Fruit fly (Drosophila melanogaster) whole organism, embryonic: ENCODE data around the gene CG13024.

ENCODE experiments used
- BtbVII ChIP-seq: fragments of 200-800 bp; sonication (Bioruptor generic); optimal IDR thresholded peaks from 3 replicates; lab custom pipeline; 2017; ENCODE audit warnings: missing biosample characterization, mild to moderate bottlenecking, missing genetic modification characterization
- Bteb2 ChIP-seq: fragments of 200-800 bp; sonication (Bioruptor generic); optimal IDR thresholded peaks from 2 replicates; lab custom pipeline; 2016; ENCODE audit warnings: missing biosample characterization, missing genetic modification characterization
- CG10267 ChIP-seq: fragments of 200-800 bp; sonication (Bioruptor generic); optimal IDR thresholded peaks from 2 replicates; lab custom pipeline; 2018; ENCODE audit warnings: missing biosample characterization, mild to moderate bottlenecking, missing genetic modification characterization, moderate library complexity
- CG11456 ChIP-seq: fragments of 200-800 bp; sonication (Bioruptor generic); IDR thresholded peaks from 3 replicates; pipeline ENCODE4 v1.3.6; 2022; ENCODE audit warnings: missing biosample characterization, missing genetic modification characterization
- CG12391 ChIP-seq: fragments of 200-800 bp; sonication (Bioruptor generic); optimal IDR thresholded peaks from 3 replicates; lab custom pipeline; 2018; ENCODE audit warnings: missing biosample characterization, mild to moderate bottlenecking, missing genetic modification characterization, moderate library complexity
- CG13287 ChIP-seq: fragments of 200-800 bp; sonication (Bioruptor generic); IDR thresholded peaks from 2 replicates; pipeline ENCODE4 v1.3.6; 2022; ENCODE audit warnings: missing biosample characterization, missing genetic modification characterization; ENCODE audit not compliant: partially characterized antibody
- CG14050 ChIP-seq: fragments of 200-800 bp; sonication (Bioruptor generic); IDR thresholded peaks from 3 replicates; pipeline ENCODE4 v1.3.6; 2022; ENCODE audit warnings: missing biosample characterization, missing genetic modification characterization
- CG14860 ChIP-seq: fragments of 200-800 bp; sonication (Bioruptor generic); IDR thresholded peaks from 3 replicates; pipeline ENCODE4 v1.3.6; 2022; ENCODE audit warnings: missing biosample characterization, missing genetic modification characterization; ENCODE audit not compliant: partially characterized antibody
- CG15696 ChIP-seq: fragments of 200-800 bp; sonication (Bioruptor generic); optimal IDR thresholded peaks from 2 replicates; lab custom pipeline; 2019; ENCODE audit warnings: missing biosample characterization, mild to moderate bottlenecking, missing genetic modification characterization, moderate library complexity
- CG1603 ChIP-seq: fragments of 200-800 bp; sonication (Bioruptor generic); optimal IDR thresholded peaks from 2 replicates; lab custom pipeline; 2019; ENCODE audit warnings: missing biosample characterization, mild to moderate bottlenecking, missing genetic modification characterization, moderate library complexity
- CG17361 ChIP-seq: fragments of 200-800 bp; sonication (Bioruptor generic); IDR thresholded peaks from 3 replicates; pipeline ENCODE4 v1.3.6; 2022; ENCODE audit warnings: missing biosample characterization, missing genetic modification characterization
- CG17912 ChIP-seq: fragments of 200-800 bp; sonication (Bioruptor generic); optimal IDR thresholded peaks from 2 replicates; lab custom pipeline; 2018; ENCODE audit warnings: missing biosample characterization, mild to moderate bottlenecking, missing genetic modification characterization
- CG2678 ChIP-seq: fragments of 200-800 bp; sonication (Bioruptor generic); optimal IDR thresholded peaks from 3 replicates; lab custom pipeline; 2019; ENCODE audit warnings: missing biosample characterization, mild to moderate bottlenecking, missing genetic modification characterization, moderate library complexity
- CG31224 ChIP-seq: fragments of 200-800 bp; sonication (Bioruptor generic); IDR thresholded peaks from 2 replicates; pipeline ENCODE4 v1.3.6; 2022; ENCODE audit warnings: missing biosample characterization, missing genetic modification characterization
- CG3847 ChIP-seq: fragments of 200-800 bp; sonication (Bioruptor generic); IDR thresholded peaks from 2 replicates; pipeline ENCODE4 v1.3.6; 2022; ENCODE audit warnings: missing biosample characterization, missing genetic modification characterization
- CG4328 ChIP-seq: fragments of 200-800 bp; sonication (Bioruptor generic); optimal IDR thresholded peaks from 3 replicates; lab custom pipeline; 2017; ENCODE audit warnings: missing biosample characterization, missing genetic modification reagents, missing genetic modification characterization
- CG4617 ChIP-seq: fragments of 200-800 bp; sonication (Bioruptor generic); optimal IDR thresholded peaks from 3 replicates; lab custom pipeline; 2016; ENCODE audit warnings: missing biosample characterization, missing genetic modification characterization, borderline replicate concordance
- CG6689 ChIP-seq: fragments of 200-800 bp; sonication (Bioruptor generic); IDR thresholded peaks from 2 replicates; pipeline ENCODE4 v1.3.6; 2022; ENCODE audit warnings: missing biosample characterization, missing genetic modification characterization
- CG9437 ChIP-seq: fragments of 200-800 bp; sonication (Bioruptor generic); optimal IDR thresholded peaks from 2 replicates; lab custom pipeline; 2018; ENCODE audit warnings: missing biosample characterization, mild to moderate bottlenecking, missing genetic modification characterization
- CrebB ChIP-seq: fragments of 200-800 bp; sonication (Bioruptor generic); optimal IDR thresholded peaks from 3 replicates; lab custom pipeline; 2018; ENCODE audit warnings: missing biosample characterization, mild to moderate bottlenecking, missing genetic modification characterization
- H15 ChIP-seq: fragments of 200-800 bp; sonication (Bioruptor generic); IDR thresholded peaks from 3 replicates; pipeline ENCODE4 v1.3.6; 2022; ENCODE audit warnings: missing biosample characterization, missing genetic modification characterization
- Hand ChIP-seq: fragments of 200-800 bp; sonication (Bioruptor generic); optimal IDR thresholded peaks from 2 replicates; lab custom pipeline; 2017; ENCODE audit warnings: mild to moderate bottlenecking, missing biosample characterization, missing genetic modification reagents, missing genetic modification characterization
- Jarid2 ChIP-seq: fragments of 200-800 bp; sonication (Bioruptor generic); optimal IDR thresholded peaks from 3 replicates; lab custom pipeline; 2017; ENCODE audit warnings: mild to moderate bottlenecking, missing biosample characterization, missing genetic modification reagents, missing genetic modification characterization
- MBD-R2 ChIP-seq: fragments of 200-800 bp; sonication (Bioruptor generic); IDR thresholded peaks from 2 replicates; pipeline ENCODE4 v1.3.6; 2022; ENCODE audit warnings: missing biosample characterization, missing genetic modification characterization
- Med ChIP-seq: fragments of 200-800 bp; sonication (Bioruptor generic); peaks from one replicate; lab custom pipeline; 2016; ENCODE audit warnings: missing biosample characterization, missing genetic modification characterization, mild to moderate bottlenecking, inconsistent platforms, moderate library complexity
- Myb ChIP-seq: fragments of 200-800 bp; sonication (Bioruptor generic); optimal IDR thresholded peaks from 2 replicates; lab custom pipeline; 2016; ENCODE audit warnings: missing biosample characterization, missing genetic modification characterization
- Oaz ChIP-seq: fragments of 200-800 bp; sonication (Bioruptor generic); IDR thresholded peaks from 2 replicates; pipeline ENCODE4 v1.3.6; 2022; ENCODE audit warnings: missing biosample characterization, missing genetic modification characterization
- Rfx ChIP-seq: fragments of 200-800 bp; sonication (Bioruptor generic); IDR thresholded peaks from 2 replicates; pipeline ENCODE4 v1.3.6; 2022; ENCODE audit warnings: missing biosample characterization, missing genetic modification characterization
- Sry-β ChIP-seq: fragments of 200-800 bp; sonication (Bioruptor generic); optimal IDR thresholded peaks from 2 replicates; lab custom pipeline; 2018; ENCODE audit warnings: missing biosample characterization, mild to moderate bottlenecking, missing genetic modification characterization, moderate library complexity
- TFAM ChIP-seq: fragments of 200-800 bp; sonication (Bioruptor generic); optimal IDR thresholded peaks from 2 replicates; lab custom pipeline; 2017; ENCODE audit warnings: missing biosample characterization, missing genetic modification characterization, inconsistent platforms
- Xbp1 ChIP-seq: fragments of 200-800 bp; sonication (Bioruptor generic); optimal IDR thresholded peaks from 3 replicates; lab custom pipeline; 2016; ENCODE audit warnings: missing biosample characterization, mild to moderate bottlenecking, missing genetic modification characterization
- YL-1 ChIP-seq: fragments of 200-800 bp; sonication (Bioruptor generic); optimal IDR thresholded peaks from 3 replicates; lab custom pipeline; 2017; ENCODE audit warnings: missing biosample characterization, mild to moderate bottlenecking, missing genetic modification characterization
- ab ChIP-seq: fragments of 200-800 bp; sonication (Bioruptor generic); optimal IDR thresholded peaks from 2 replicates; lab custom pipeline; 2016; ENCODE audit warnings: missing biosample characterization, missing genetic modification characterization
- az2 ChIP-seq: fragments of 200-800 bp; sonication (Bioruptor generic); optimal IDR thresholded peaks from 3 replicates; lab custom pipeline; 2016; ENCODE audit warnings: missing biosample characterization, missing genetic modification characterization
- br ChIP-seq: fragments of >200 bp; optimal IDR thresholded peaks from 2 replicates; lab custom pipeline; 2017
- btn ChIP-seq: fragments of 200-800 bp; sonication (Bioruptor generic); optimal IDR thresholded peaks from 2 replicates; lab custom pipeline; 2016; ENCODE audit warnings: missing biosample characterization, missing genetic modification characterization
- crp ChIP-seq, 2 experiments: fragments of 200-800 bp; sonication (Bioruptor generic); optimal IDR thresholded peaks; 2 replicates in 1 of 2; 3 replicates in 1 of 2; lab custom pipeline; 2017; ENCODE audit warnings: missing biosample characterization in 2 of 2, missing genetic modification characterization in 2 of 2, mild to moderate bottlenecking in 1 of 2, moderate library complexity in 1 of 2
- dm ChIP-seq: fragments of 200-800 bp; sonication (Bioruptor generic); optimal IDR thresholded peaks from 3 replicates; lab custom pipeline; 2016; ENCODE audit warnings: missing biosample characterization, missing genetic modification characterization
- gfzf ChIP-seq: fragments of 200-800 bp; sonication (Bioruptor generic); optimal IDR thresholded peaks from 2 replicates; lab custom pipeline; 2016; ENCODE audit warnings: missing biosample characterization, mild to moderate bottlenecking, missing genetic modification characterization, moderate library complexity
- grn ChIP-seq: fragments of 200-800 bp; sonication (Bioruptor generic); optimal IDR thresholded peaks from 3 replicates; lab custom pipeline; 2017; ENCODE audit warnings: missing biosample characterization, missing genetic modification characterization
- maf-S ChIP-seq: fragments of 200-800 bp; sonication (Bioruptor generic); optimal IDR thresholded peaks from 2 replicates; lab custom pipeline; 2016; ENCODE audit warnings: missing biosample characterization, missing genetic modification characterization
- mld ChIP-seq: fragments of 200-800 bp; sonication (Bioruptor generic); IDR thresholded peaks from 3 replicates; pipeline ENCODE4 v1.3.6; 2022; ENCODE audit warnings: missing biosample characterization, missing genetic modification characterization; ENCODE audit not compliant: partially characterized antibody
- nerfin-2 ChIP-seq: fragments of 200-800 bp; sonication (Bioruptor generic); IDR thresholded peaks from 2 replicates; pipeline ENCODE4 v1.3.6; 2022; ENCODE audit warnings: missing biosample characterization, missing genetic modification characterization; ENCODE audit not compliant: partially characterized antibody
- pho ChIP-seq: fragments of 200-800 bp; sonication (Bioruptor generic); optimal IDR thresholded peaks from 2 replicates; lab custom pipeline; 2016; ENCODE audit warnings: missing biosample characterization, missing genetic modification characterization
- psq ChIP-seq: fragments of 200-800 bp; sonication (Bioruptor generic); optimal IDR thresholded peaks from 2 replicates; lab custom pipeline; 2017; ENCODE audit warnings: missing biosample characterization, missing genetic modification characterization
- pzg ChIP-seq: fragments of 200-800 bp; sonication (Bioruptor generic); optimal IDR thresholded peaks from 3 replicates; lab custom pipeline; 2018; ENCODE audit warnings: missing biosample characterization, mild to moderate bottlenecking, missing genetic modification characterization, moderate library complexity
- row ChIP-seq: fragments of 200-800 bp; sonication (Bioruptor generic); IDR thresholded peaks from 3 replicates; pipeline ENCODE4 v1.3.6; 2022; ENCODE audit warnings: missing biosample characterization, missing genetic modification characterization
- sd ChIP-seq: fragments of 200-800 bp; sonication (Bioruptor generic); optimal IDR thresholded peaks from 3 replicates; lab custom pipeline; 2018; ENCODE audit warnings: missing biosample characterization, mild to moderate bottlenecking, missing genetic modification characterization, moderate library complexity
- stc ChIP-seq: fragments of 200-800 bp; sonication (Bioruptor generic); IDR thresholded peaks from 2 replicates; pipeline ENCODE4 v1.3.6; 2022; ENCODE audit warnings: missing biosample characterization, missing genetic modification characterization
- tgo ChIP-seq: fragments of 200-800 bp; sonication (Bioruptor generic); IDR thresholded peaks from 3 replicates; pipeline ENCODE4 v1.3.6; 2022; ENCODE audit warnings: missing biosample characterization, missing genetic modification characterization
- vfl ChIP-seq: fragments of 200-800 bp; sonication (Bioruptor generic); optimal IDR thresholded peaks from 2 replicates; lab custom pipeline; 2016; ENCODE audit warnings: missing biosample characterization, missing genetic modification characterization

Gene CG13024

DNA sequence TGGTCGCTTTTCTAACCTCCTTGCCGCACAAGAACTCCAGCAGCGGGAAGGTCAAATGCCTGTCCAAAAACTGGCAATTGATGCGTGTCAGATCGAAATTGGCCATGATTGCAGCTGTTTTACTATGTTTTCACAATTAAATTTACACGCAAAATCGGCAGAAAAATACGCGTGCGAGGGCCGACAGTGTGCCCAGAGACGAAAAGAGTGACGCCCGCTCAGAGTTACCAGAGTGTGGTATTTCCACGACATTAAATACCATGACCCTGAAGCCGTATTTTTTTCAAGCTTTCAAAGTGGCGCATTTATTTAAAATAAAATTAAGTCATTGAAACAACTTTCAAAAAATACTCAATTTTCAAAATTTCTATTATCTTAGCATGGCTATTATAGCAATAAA lies 42.1 kb downstream of the CG13024 start, which contains the start of gene eIF3e (continued):
- peak; percentile 81 for TF ChIP-seq gfzf (GFP tag; lab: Kevin White, UChicago)
- no peak for TF ChIP-seq Sry-β (GFP tag; lab: Kevin White, UChicago)
- TF ChIP-seq Bteb2 (GFP tag; lab: Kevin White, UChicago): no peak
- no peak for TF ChIP-seq psq (GFP tag; lab: Kevin White, UChicago)
- TF ChIP-seq ab: no peak
- TF ChIP-seq CG3847 (GFP tag; lab: Robert Waterston, UW): peak; percentile 57; the same call in 1 of the 2 replicates
- TF ChIP-seq CG13287: peak; percentile 46; the same call in 1 of the 2 replicates
- TF ChIP-seq Myb: no peak
- peak; percentile 3 for TF ChIP-seq CG15696 (tag; lab: Kevin White, UChicago)
- TF ChIP-seq pho (GFP tag; lab: Kevin White, UChicago): no peak
- peak; percentile 57 for TF ChIP-seq dm
- TF ChIP-seq CG31224: no peak
- TF ChIP-seq H15: no peak
- no peak for TF ChIP-seq grn (GFP tag; lab: Kevin White, UChicago)
- peak; percentile 64 for TF ChIP-seq CG4617
- TF ChIP-seq br: no peak
- TF ChIP-seq CrebB (tag; lab: Kevin White, UChicago): no peak
- no peak for TF ChIP-seq TFAM (GFP tag; lab: Kevin White, UChicago)
- no peak for TF ChIP-seq CG2678 (tag; lab: Kevin White, UChicago)
- peak; percentile 51 for TF ChIP-seq row (GFP tag; lab: Robert Waterston, UW)
- TF ChIP-seq stc (GFP tag; lab: Robert Waterston, UW): no peak
- no peak for TF ChIP-seq CG14050 (GFP tag; lab: Robert Waterston, UW)
- TF ChIP-seq Oaz (GFP tag; lab: Robert Waterston, UW): no peak
- TF ChIP-seq btn (GFP tag; lab: Kevin White, UChicago): no peak
- TF ChIP-seq CG17361 (GFP tag; lab: Robert Waterston, UW): no peak
- peak; percentile 23; the same call in 1 of the 2 replicates for TF ChIP-seq CG6689 (GFP tag; lab: Robert Waterston, UW)
- no peak for TF ChIP-seq Jarid2 (GFP tag; lab: Kevin White, UChicago)
- no peak for TF ChIP-seq Xbp1 (GFP tag; lab: Kevin White, UChicago)
- peak; percentile 50 for TF ChIP-seq pzg (GFP tag; lab: Kevin White, UChicago)
- TF ChIP-seq Hand (GFP tag; lab: Kevin White, UChicago): no peak
- TF ChIP-seq CG10267 (tag; lab: Kevin White, UChicago): no peak
- TF ChIP-seq az2 (GFP tag; lab: Kevin White, UChicago): no peak
- no peak for TF ChIP-seq BtbVII (GFP tag; lab: Kevin White, UChicago)
- no peak for TF ChIP-seq tgo
- TF ChIP-seq maf-S (GFP tag; lab: Kevin White, UChicago): no peak
- no peak for TF ChIP-seq CG4328 (GFP tag; lab: Kevin White, UChicago)
- TF ChIP-seq MBD-R2 (GFP tag; lab: Robert Waterston, UW): peak; percentile 65
- TF ChIP-seq sd: no peak
- no peak for TF ChIP-seq CG14860 (GFP tag; lab: Robert Waterston, UW)
- peak; percentile 52 for TF ChIP-seq Med (GFP tag; lab: Kevin White, UChicago)
- no peak for TF ChIP-seq mld (GFP tag; lab: Robert Waterston, UW)
- peak; percentile 43; the same call in 1 of the 2 replicates for TF ChIP-seq Rfx (GFP tag; lab: Robert Waterston, UW)
- no peak for TF ChIP-seq CG17912 (GFP tag; lab: Kevin White, UChicago)
- no peak for TF ChIP-seq CG9437 (GFP tag; lab: Kevin White, UChicago)
- TF ChIP-seq CG1603: no peak
- TF ChIP-seq YL-1: peak; percentile 27
- TF ChIP-seq CG11456: no peak
- TF ChIP-seq crp (GFP tag; optimal IDR thresholded peaks at IDR 0.05; lab: Kevin White, UChicago): no peak
- TF ChIP-seq nerfin-2: no peak
- TF ChIP-seq vfl (GFP tag; lab: Kevin White, UChicago): no peak
- TF ChIP-seq CG12391: peak; percentile 2
